Worm (Caenorhabditis elegans) whole organism, midembryonic: Measurements from ENCODE around the gene R04A9.7.

Experiments
- flt-1 ChIP-seq: fragments of 200-800 bp; sonication (Bioruptor generic); IDR thresholded peaks from 2 replicates; pipeline ENCODE4 v1.3.6; 2022; ENCODE audit warnings: missing genetic modification characterization, missing compliant biosample characterization
- ztf-29 ChIP-seq: fragments of 200-800 bp; sonication (Bioruptor generic); IDR thresholded peaks from 2 replicates; pipeline ENCODE4 v1.3.6; 2022; ENCODE audit warnings: missing genetic modification reagents, missing genetic modification characterization, missing compliant biosample characterization

- no peak for TF ChIP-seq flt-1
- TF ChIP-seq ztf-29 (GFP tag; lab: Robert Waterston, UW), result no peak
These were observed 4.8 kb upstream of the R04A9.7 start for ce11 chrX:399535-399934.
